Worm (Caenorhabditis elegans): ENCODE data around the gene F49E8.7.

DNA sequence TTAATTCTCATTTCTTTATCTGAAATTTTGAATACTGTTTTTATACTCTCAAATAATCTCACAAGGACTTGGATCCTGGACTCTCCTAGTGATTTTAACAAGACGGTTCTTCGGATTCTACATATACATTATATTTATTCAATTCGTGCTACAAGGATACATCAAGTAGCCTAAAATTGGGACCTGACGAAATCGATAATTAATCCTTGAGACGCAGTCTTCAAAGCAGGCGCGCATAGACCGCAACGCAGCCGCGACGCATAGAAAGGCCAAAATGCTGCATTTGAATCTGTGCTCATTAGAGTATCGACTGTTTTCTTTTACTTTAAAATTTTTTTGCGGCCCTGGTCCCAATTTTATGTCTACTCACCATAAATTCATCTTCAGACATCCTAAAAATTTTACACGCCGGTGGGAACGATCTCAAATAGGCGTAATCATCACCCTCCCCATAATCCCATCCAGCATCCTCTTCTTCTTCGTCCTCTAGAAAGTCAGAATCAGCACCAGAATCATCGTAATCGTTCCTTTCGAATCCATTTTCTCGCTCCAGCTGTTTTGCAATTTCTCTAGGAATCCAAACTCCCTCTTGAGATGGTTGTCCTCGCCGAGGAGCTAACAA, 19.1 kb upstream of the F49E8.7 start, which contains the start of gene cec-4:
- TF ChIP-seq F13C5.2 (tag; optimal IDR thresholded peaks at IDR 0.05) (no peak), ama-1 (optimal IDR thresholded peaks at IDR 0.05) (peak; percentile 52), hnd-1 (tag; optimal IDR thresholded peaks at IDR 0.05) (no peak), B0310.2 (tag; optimal IDR thresholded peaks at IDR 0.05) (no peak), hmg-4 (GFP tag; optimal IDR thresholded peaks at IDR 0.05) (no peak), scrt-1 (GFP tag; IDR thresholded peaks at IDR 0.05) (no peak), sea-1 (GFP tag; conservative IDR thresholded peaks at IDR 0.05) (no peak)

Measured in whole organism, early embryonic.